Worm (Caenorhabditis elegans): Measurements from ENCODE around the gene ist-1.

ce11 chrX:7129460-7129859 is 3.0 kb downstream of the ist-1 start:
- TF ChIP-seq pes-1 (GFP tag; IDR thresholded peaks at IDR 0.05) (no peak), ama-1 (optimal IDR thresholded peaks at IDR 0.05) (no peak), hnd-1 (tag; optimal IDR thresholded peaks at IDR 0.05) (no peak), F13C5.2 (tag; optimal IDR thresholded peaks at IDR 0.05) (no peak), tra-4 (tag; optimal IDR thresholded peaks at IDR 0.05) (no peak), ceh-36 (tag; optimal IDR thresholded peaks at IDR 0.05) (no peak), tbx-37 (GFP tag; conservative IDR thresholded peaks at IDR 0.05) (no peak), aly-1 (tag; optimal IDR thresholded peaks at IDR 0.05) (no peak), hmg-4 (GFP tag; optimal IDR thresholded peaks at IDR 0.05) (no peak), scrt-1 (GFP tag; IDR thresholded peaks at IDR 0.05) (no peak), ceh-13 (GFP tag; optimal IDR thresholded peaks at IDR 0.05) (no peak)
